Worm (Caenorhabditis elegans) whole organism, late embryonic: ENCODE results near the gene F35F10.14.
"Not testable (repeated sequence)": the region's sequence is repeated elsewhere in the genome, so short reads cannot be mapped to it uniquely, and the experiment has no call there.

ENCODE experiments used
- C08G9.2 ChIP-seq: sonication (generic microtip); optimal IDR thresholded peaks from 2 replicates; lab custom pipeline; 2016; ENCODE audit warnings: mild to moderate bottlenecking, missing genetic modification characterization, moderate library complexity, missing compliant biosample characterization
- F13H6.1 ChIP-seq: sonication (generic microtip); optimal IDR thresholded peaks from 2 replicates; lab custom pipeline; 2016; ENCODE audit warnings: missing genetic modification characterization, missing compliant biosample characterization
- K09A11.1 ChIP-seq: sonication (generic microtip); optimal IDR thresholded peaks from 2 replicates; lab custom pipeline; 2017; ENCODE audit warnings: antibody characterized with exemption, mild to moderate bottlenecking, missing genetic modification characterization, missing compliant biosample characterization; ENCODE audit not compliant: insufficient read depth
- T23F11.4 ChIP-seq: fragments of 200-800 bp; sonication (Bioruptor generic); optimal IDR thresholded peaks from 2 replicates; lab custom pipeline; 2018; ENCODE audit warnings: mild to moderate bottlenecking, missing genetic modification characterization, missing compliant biosample characterization
- ama-1 ChIP-seq: fragments of 150-350 bp; optimal IDR thresholded peaks from 2 replicates; lab custom pipeline; 2014
- ceh-14 ChIP-seq: sonication (generic microtip); optimal IDR thresholded peaks from 2 replicates; lab custom pipeline; 2016; ENCODE audit warnings: missing genotype, missing genetic modification characterization, missing compliant biosample characterization
- ceh-2 ChIP-seq: sonication (generic microtip); optimal IDR thresholded peaks from 2 replicates; lab custom pipeline; 2016; ENCODE audit warnings: missing genotype, missing genetic modification characterization, missing compliant biosample characterization
- ceh-22 ChIP-seq: sonication (generic microtip); optimal IDR thresholded peaks from 2 replicates; lab custom pipeline; 2017; ENCODE audit warnings: missing biosample characterization, missing genetic modification characterization
- ceh-31 ChIP-seq: sonication (generic microtip); optimal IDR thresholded peaks from 2 replicates; lab custom pipeline; 2016; ENCODE audit warnings: missing genetic modification characterization, missing compliant biosample characterization
- ceh-34 ChIP-seq: sonication (generic microtip); optimal IDR thresholded peaks from 2 replicates; lab custom pipeline; 2016; ENCODE audit warnings: mild to moderate bottlenecking, missing genetic modification characterization, missing compliant biosample characterization
- ceh-45 ChIP-seq: fragments of 200-800 bp; sonication (Bioruptor generic); IDR thresholded peaks from 2 replicates; pipeline ENCODE4 v1.3.6; 2022; ENCODE audit warnings: missing genetic modification reagents, missing genetic modification characterization, missing compliant biosample characterization
- ceh-48 ChIP-seq: sonication (generic microtip); optimal IDR thresholded peaks from 2 replicates; lab custom pipeline; 2016; ENCODE audit warnings: missing genetic modification characterization, inconsistent platforms, missing compliant biosample characterization
- ceh-6 ChIP-seq: fragments of 200-800 bp; sonication (Bioruptor generic); optimal IDR thresholded peaks from 2 replicates; lab custom pipeline; 2018; ENCODE audit warnings: mild to moderate bottlenecking, missing genetic modification characterization, missing compliant biosample characterization
- che-1 ChIP-seq: sonication (generic microtip); optimal IDR thresholded peaks from 2 replicates; lab custom pipeline; 2016; ENCODE audit warnings: mild to moderate bottlenecking, missing genetic modification characterization, missing compliant biosample characterization
- elt-2 ChIP-seq: sonication (generic microtip); optimal IDR thresholded peaks from 2 replicates; lab custom pipeline; 2016; ENCODE audit warnings: missing genetic modification reagents, missing genetic modification characterization, missing compliant biosample characterization
- ets-4 ChIP-seq: sonication (generic microtip); optimal IDR thresholded peaks from 2 replicates; lab custom pipeline; 2016; ENCODE audit warnings: missing genetic modification characterization, missing compliant biosample characterization
- eyg-1 ChIP-seq: sonication (generic microtip); optimal IDR thresholded peaks from 2 replicates; lab custom pipeline; 2016; ENCODE audit warnings: missing genotype, missing genetic modification characterization, missing compliant biosample characterization
- fax-1 ChIP-seq: sonication (generic microtip); optimal IDR thresholded peaks from 2 replicates; lab custom pipeline; 2016; ENCODE audit warnings: missing genotype, missing genetic modification characterization, missing compliant biosample characterization
- fkh-10 ChIP-seq: fragments of 150-350 bp; optimal IDR thresholded peaks from 2 replicates; lab custom pipeline; 2014; ENCODE audit warnings: missing biosample characterization, missing genetic modification reagents, missing genetic modification characterization
- hlh-6 ChIP-seq: sonication (generic microtip); optimal IDR thresholded peaks from 2 replicates; lab custom pipeline; 2016; ENCODE audit warnings: missing genotype, missing genetic modification characterization, missing compliant biosample characterization
- hlh-8 ChIP-seq: sonication (generic microtip); optimal IDR thresholded peaks from 2 replicates; lab custom pipeline; 2016; ENCODE audit warnings: missing genotype, missing genetic modification characterization, missing compliant biosample characterization
- madf-2 ChIP-seq: sonication (generic microtip); optimal IDR thresholded peaks from 2 replicates; lab custom pipeline; 2017; ENCODE audit warnings: missing genetic modification characterization, missing compliant biosample characterization
- mec-3 ChIP-seq: sonication (generic microtip); optimal IDR thresholded peaks from 2 replicates; lab custom pipeline; 2016; ENCODE audit warnings: borderline replicate concordance, missing genetic modification characterization, missing compliant biosample characterization
- nhr-232 ChIP-seq: sonication (generic microtip); optimal IDR thresholded peaks from 2 replicates; lab custom pipeline; 2016; ENCODE audit warnings: missing genetic modification characterization, missing compliant biosample characterization
- npax-4 ChIP-seq: sonication (generic microtip); optimal IDR thresholded peaks from 2 replicates; lab custom pipeline; 2016; ENCODE audit warnings: missing genetic modification characterization, missing compliant biosample characterization
- pag-3 ChIP-seq: sonication (generic microtip); optimal IDR thresholded peaks from 2 replicates; lab custom pipeline; 2016; ENCODE audit warnings: missing compliant biosample characterization, missing genetic modification characterization, borderline replicate concordance
- pha-2 ChIP-seq: sonication (generic microtip); optimal IDR thresholded peaks from 2 replicates; lab custom pipeline; 2017; ENCODE audit warnings: mild to moderate bottlenecking, missing genetic modification characterization, missing compliant biosample characterization
- pha-4 ChIP-seq: fragments of 150-350 bp; optimal IDR thresholded peaks from 2 replicates; lab custom pipeline; 2018; ENCODE audit warnings: missing biosample characterization, missing genetic modification reagents, missing genetic modification characterization
- pqm-1 ChIP-seq: sonication (generic microtip); optimal IDR thresholded peaks from 2 replicates; lab custom pipeline; 2016; ENCODE audit warnings: missing genetic modification characterization, missing compliant biosample characterization
- rnt-1 ChIP-seq: sonication (generic microtip); optimal IDR thresholded peaks from 2 replicates; lab custom pipeline; 2016; ENCODE audit warnings: missing genetic modification characterization, missing compliant biosample characterization
- sdc-2 ChIP-seq: sonication (generic microtip); optimal IDR thresholded peaks from 2 replicates; lab custom pipeline; 2016; ENCODE audit warnings: missing genotype, missing genetic modification characterization, missing compliant biosample characterization
- sox-2 ChIP-seq: fragments of 200-800 bp; sonication (Bioruptor generic); IDR thresholded peaks from 2 replicates; pipeline ENCODE4 v1.3.6; 2022; ENCODE audit warnings: missing genetic modification reagents, missing genetic modification characterization, missing compliant biosample characterization
- syd-9 ChIP-seq: sonication (generic microtip); optimal IDR thresholded peaks from 2 replicates; lab custom pipeline; 2016; ENCODE audit warnings: mild to moderate bottlenecking, missing genetic modification characterization, moderate library complexity, missing compliant biosample characterization
- ttx-3 ChIP-seq: sonication (generic microtip); optimal IDR thresholded peaks from 2 replicates; lab custom pipeline; 2016; ENCODE audit warnings: missing genetic modification reagents, missing genetic modification characterization, missing compliant biosample characterization
- unc-42 ChIP-seq: sonication (generic microtip); optimal IDR thresholded peaks from 2 replicates; lab custom pipeline; 2016; ENCODE audit warnings: missing genotype, missing genetic modification characterization, missing compliant biosample characterization
- unc-55 ChIP-seq: sonication (generic microtip); optimal IDR thresholded peaks from 2 replicates; lab custom pipeline; 2017; ENCODE audit warnings: missing biosample characterization, missing genetic modification reagents, missing genetic modification characterization
- unc-86 ChIP-seq: sonication (generic microtip); optimal IDR thresholded peaks from 2 replicates; lab custom pipeline; 2016; ENCODE audit warnings: missing genetic modification characterization, missing compliant biosample characterization
- zip-5 ChIP-seq: sonication (generic microtip); optimal IDR thresholded peaks from 2 replicates; lab custom pipeline; 2016; ENCODE audit warnings: missing genetic modification characterization, missing compliant biosample characterization
- ztf-16 ChIP-seq: sonication (generic microtip); optimal IDR thresholded peaks from 2 replicates; lab custom pipeline; 2017; ENCODE audit warnings: missing genetic modification characterization, missing compliant biosample characterization

Gene F35F10.14

DNA sequence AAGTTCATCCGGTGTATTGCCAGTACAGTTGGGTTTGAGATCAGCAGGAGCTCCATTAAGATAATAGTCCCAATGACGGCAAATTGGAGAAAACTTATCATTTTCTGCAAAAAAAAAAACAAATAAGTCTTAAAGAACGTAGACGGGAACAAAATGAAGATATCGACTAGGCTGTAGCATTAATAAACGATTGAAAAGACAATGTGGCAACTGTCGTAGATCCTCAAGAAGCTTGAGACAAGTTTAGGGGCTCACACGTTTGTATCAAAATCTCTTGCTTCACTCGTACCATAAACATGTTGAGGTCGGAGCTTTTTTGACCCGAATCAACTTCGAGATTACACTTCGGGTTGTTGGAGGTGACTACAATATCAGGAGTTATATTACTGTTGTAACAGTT lies at the start of gene F35F10.14:
TSS of gene F35F10.14 (minus strand) at position 101 of the 400 bp plus-strand sequence.
- TF ChIP-seq eyg-1 (tag; lab: Kevin White, UChicago) (no peak), ceh-6 (no peak), T23F11.4 (no peak), rnt-1 (tag; lab: Kevin White, UChicago) (no peak), ama-1 (lab: Kevin White, UChicago) (no peak), unc-86 (no peak), unc-55 (no peak), F13H6.1 (no peak), pag-3 (no peak), nhr-232 (no peak)

- not testable (repeated sequence) for TF ChIP-seq elt-2; ttx-3 (tag; lab: Kevin White, UChicago); rnt-1 (tag; lab: Kevin White, UChicago)
Measured at ce11 chrV:3367773-3368172, 47.9 kb upstream of the F35F10.14 start, which contains the start of gene C04E12.2. Gene C04E12.2, plus strand, starts transcription at chrV:3368073.

DNA sequence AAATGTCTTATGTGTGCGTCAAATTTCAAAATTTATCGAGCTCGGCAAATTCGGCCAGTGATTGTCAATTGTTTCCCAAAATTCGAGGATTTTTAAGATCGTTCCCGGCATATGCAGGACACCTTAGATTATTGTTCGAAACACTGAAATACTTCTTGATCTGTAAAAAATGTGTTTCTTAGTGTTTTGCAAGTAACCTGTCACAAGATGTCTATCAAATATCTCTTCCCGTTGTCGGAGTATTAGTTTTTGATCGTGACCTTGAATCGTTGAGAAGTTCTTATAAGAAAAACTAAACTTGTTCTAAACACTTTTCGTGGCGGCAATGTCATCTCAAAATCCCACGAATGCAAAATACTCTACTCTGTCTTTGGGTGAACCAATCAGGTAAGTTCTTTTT lies 42.6 kb upstream of the F35F10.14 start, which contains the start of gene C04E12.4:
TSS of gene C04E12.4 (plus strand) at position 301 of the 400 bp plus-strand sequence.
- TF ChIP-seq K09A11.1 (tag; lab: Kevin White, UChicago) (no peak), ceh-34 (tag; lab: Kevin White, UChicago) (no peak), fax-1 (no peak), che-1 (no peak), ceh-31 (tag; lab: Kevin White, UChicago) (no peak), unc-42 (tag; lab: Kevin White, UChicago) (no peak), ztf-16 (tag; lab: Kevin White, UChicago) (no peak), mec-3 (tag; lab: Kevin White, UChicago) (no peak), ets-4 (tag; lab: Kevin White, UChicago) (no peak), hlh-8 (tag; lab: Kevin White, UChicago) (no peak), sox-2 (GFP tag; lab: Robert Waterston, UW) (no peak), hlh-6 (tag; lab: Kevin White, UChicago) (no peak)

- TF ChIP-seq ceh-48 (tag; lab: Kevin White, UChicago) (no peak), pqm-1 (no peak), zip-5 (no peak), C08G9.2 (tag; lab: Kevin White, UChicago) (no peak), ttx-3 (tag; lab: Kevin White, UChicago) (no peak), F13H6.1 (no peak), ceh-34 (tag; lab: Kevin White, UChicago) (no peak), ama-1 (lab: Kevin White, UChicago) (no peak), sdc-2 (tag; lab: Kevin White, UChicago) (no peak), rnt-1 (tag; lab: Kevin White, UChicago) (no peak), ceh-45 (GFP tag; lab: Robert Waterston, UW) (no peak), madf-2 (tag; lab: Kevin White, UChicago) (no peak), pha-4 (tag; lab: Kevin White, UChicago) (no peak), pha-2 (no peak), npax-4 (no peak), syd-9 (tag; lab: Kevin White, UChicago) (no peak), ceh-6 (no peak), fkh-10 (no peak)
- TF ChIP-seq, all 69 proteins: peak for 0
Measured at ce11 chrV:3361633-3362032, 41.7 kb upstream of the F35F10.14 start.

- TF ChIP-seq ceh-22 (tag; lab: Kevin White, UChicago): no peak
- TF ChIP-seq ets-4 (tag; lab: Kevin White, UChicago): no peak
- TF ChIP-seq ceh-2 (tag; lab: Kevin White, UChicago): no peak
- TF ChIP-seq ceh-14 (tag; lab: Kevin White, UChicago): no peak
Measured at ce11 chrV:3358267-3358666, 38.4 kb upstream of the F35F10.14 start, which contains the start of gene C04E12.5. Gene C04E12.5, plus strand, starts transcription at chrV:3358567.
